Worm (Caenorhabditis elegans) whole organism, L3 larva: ENCODE measurements around the gene gex-2.

Source experiments
- lin-39 ChIP-seq: fragments of 150-350 bp; optimal IDR thresholded peaks from 2 replicates; lab custom pipeline; 2018; ENCODE audit warnings: missing biosample characterization, missing genetic modification reagents, missing genetic modification characterization
- mml-1 ChIP-seq: fragments of 150-350 bp; sonication (generic microtip); optimal IDR thresholded peaks from 3 replicates; lab custom pipeline; 2014; ENCODE audit warnings: missing biosample characterization, missing genetic modification characterization
- nhr-11 ChIP-seq: fragments of 150-350 bp; optimal IDR thresholded peaks from 2 replicates; lab custom pipeline; 2014; ENCODE audit warnings: missing biosample characterization, missing genetic modification characterization
- nhr-28 ChIP-seq: fragments of 150-350 bp; optimal IDR thresholded peaks from 2 replicates; lab custom pipeline; 2014; ENCODE audit warnings: missing biosample characterization, missing genetic modification characterization
- snpc-4 ChIP-seq: fragments of 150-350 bp; optimal IDR thresholded peaks from 2 replicates; lab custom pipeline; 2014; ENCODE audit warnings: missing biosample characterization, missing genetic modification characterization
- unc-39 ChIP-seq: sonication (generic microtip); optimal IDR thresholded peaks from 4 replicates; lab custom pipeline; 2017; ENCODE audit warnings: missing biosample characterization, missing genetic modification characterization

DNA sequence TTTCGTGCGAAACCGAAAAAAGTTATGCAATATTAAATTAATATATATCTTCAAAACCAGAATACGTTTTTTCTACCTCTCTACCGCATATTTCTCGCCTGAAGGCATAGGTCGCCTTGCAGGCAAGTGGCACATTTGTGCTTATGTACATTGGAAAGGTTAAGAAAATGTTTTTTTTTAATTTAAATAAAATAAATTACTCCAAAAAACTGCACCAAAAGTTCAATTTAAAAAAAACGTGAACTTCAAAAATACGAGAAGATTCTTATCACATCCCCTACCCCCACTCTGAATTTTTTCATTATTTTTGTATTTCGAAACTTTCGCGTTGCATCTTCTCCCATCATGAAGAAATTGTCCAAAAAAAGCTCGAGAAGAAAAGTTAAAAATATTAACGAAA is 48.2 kb upstream of the gex-2 start, which contains the start of gene W03G1.2:
- TF ChIP-seq mml-1 (tag; lab: Kevin White, UChicago) (no peak), lin-39 (tag; lab: Kevin White, UChicago) (no peak), unc-39 (tag; lab: Kevin White, UChicago) (no peak), snpc-4 (no peak), nhr-11 (tag; lab: Kevin White, UChicago) (no peak), nhr-28 (tag; lab: Kevin White, UChicago) (no peak)
